Worm (Caenorhabditis elegans) whole organism, early embryonic: ENCODE data around the gene F54D5.5.
"Not testable (repeated sequence)": the region's sequence is repeated elsewhere in the genome, so short reads cannot be mapped to it uniquely, and the experiment has no call there.

Experiments
- B0310.2 ChIP-seq: sonication (generic microtip); optimal IDR thresholded peaks from 2 replicates; lab custom pipeline; 2016; ENCODE audit warnings: mild to moderate bottlenecking, missing genetic modification characterization, missing compliant biosample characterization
- F13C5.2 ChIP-seq: sonication (generic microtip); optimal IDR thresholded peaks from 2 replicates; lab custom pipeline; 2017; ENCODE audit warnings: mild to moderate bottlenecking, missing genetic modification characterization, inconsistent platforms, missing compliant biosample characterization
- aly-1 ChIP-seq: sonication (generic microtip); optimal IDR thresholded peaks from 2 replicates; lab custom pipeline; 2016; ENCODE audit warnings: missing genetic modification characterization, missing compliant biosample characterization
- ama-1 ChIP-seq: fragments of 150-350 bp; optimal IDR thresholded peaks from 2 replicates; lab custom pipeline; 2014
- ceh-13 ChIP-seq: fragments of 200-800 bp; sonication (Bioruptor generic); optimal IDR thresholded peaks from 2 replicates; lab custom pipeline; 2018; ENCODE audit warnings: mild to moderate bottlenecking, missing genetic modification characterization, missing compliant biosample characterization
- ceh-36 ChIP-seq: sonication (generic microtip); optimal IDR thresholded peaks from 2 replicates; lab custom pipeline; 2016; ENCODE audit warnings: missing genetic modification characterization, inconsistent platforms, missing compliant biosample characterization
- ets-7 ChIP-seq: sonication (generic microtip); optimal IDR thresholded peaks from 2 replicates; lab custom pipeline; 2016; ENCODE audit warnings: missing genotype, missing genetic modification characterization, missing compliant biosample characterization
- flt-1 ChIP-seq: fragments of 200-800 bp; sonication (Bioruptor generic); IDR thresholded peaks from 2 replicates; pipeline ENCODE4 v1.3.6; 2022; ENCODE audit warnings: missing genetic modification characterization, missing compliant biosample characterization
- hmbx-1 ChIP-seq: sonication (generic microtip); optimal IDR thresholded peaks from 2 replicates; lab custom pipeline; 2016; ENCODE audit warnings: mild to moderate bottlenecking, missing genetic modification characterization, missing compliant biosample characterization
- hmg-4 ChIP-seq: fragments of 200-800 bp; sonication (Bioruptor generic); optimal IDR thresholded peaks from 2 replicates; lab custom pipeline; 2018; ENCODE audit warnings: mild to moderate bottlenecking, missing genetic modification characterization, missing compliant biosample characterization
- hnd-1 ChIP-seq: sonication (generic microtip); optimal IDR thresholded peaks from 2 replicates; lab custom pipeline; 2016; ENCODE audit warnings: missing genetic modification characterization, missing compliant biosample characterization
- pes-1 ChIP-seq: fragments of 200-800 bp; sonication (Bioruptor generic); IDR thresholded peaks from 2 replicates; pipeline ENCODE4 v1.3.6; 2022; ENCODE audit warnings: missing genetic modification reagents, missing genetic modification characterization, missing compliant biosample characterization
- scrt-1 ChIP-seq: fragments of 200-800 bp; sonication (Bioruptor generic); IDR thresholded peaks from 2 replicates; pipeline ENCODE4 v1.3.6; 2022; ENCODE audit warnings: missing genetic modification characterization, missing compliant biosample characterization
- sea-1 ChIP-seq: fragments of 200-800 bp; sonication (Bioruptor generic); conservative IDR thresholded peaks from 2 replicates; pipeline ENCODE4 v1.3.6; 2022; ENCODE audit warnings: missing genetic modification characterization, missing compliant biosample characterization
- tbx-11 ChIP-seq: fragments of 200-800 bp; sonication (Bioruptor generic); IDR thresholded peaks from 2 replicates; pipeline ENCODE4 v1.3.6; 2022; ENCODE audit warnings: missing genetic modification characterization, missing compliant biosample characterization
- tbx-37 ChIP-seq: fragments of 200-800 bp; sonication (Bioruptor generic); conservative IDR thresholded peaks from 2 replicates; pipeline ENCODE4 v1.3.6; 2022; ENCODE audit warnings: missing genetic modification reagents, missing genetic modification characterization, missing compliant biosample characterization
- tra-4 ChIP-seq: sonication (generic microtip); optimal IDR thresholded peaks from 2 replicates; lab custom pipeline; 2017; ENCODE audit warnings: missing genetic modification characterization, missing compliant biosample characterization

F54D5.5 gene

ce11 chrII:11568670-11569069 is 1.9 kb upstream of the F54D5.5 start:
- TF ChIP-seq pes-1 (GFP tag; lab: Robert Waterston, UW), result no peak
- no peak for TF ChIP-seq ceh-36 (tag; lab: Kevin White, UChicago)
- no peak for TF ChIP-seq tbx-11 (GFP tag; lab: Robert Waterston, UW)
- no peak for TF ChIP-seq ets-7
- no peak for TF ChIP-seq ama-1
- TF ChIP-seq hmg-4 (GFP tag; lab: Kevin White, UChicago), result no peak
- TF ChIP-seq tbx-37, result no peak
- TF ChIP-seq scrt-1 (GFP tag; lab: Robert Waterston, UW), result no peak
- TF ChIP-seq tra-4 (tag; lab: Kevin White, UChicago), result no peak
- no peak for TF ChIP-seq B0310.2 (tag; lab: Kevin White, UChicago)

- TF ChIP-seq ceh-36 (tag; lab: Kevin White, UChicago) (no peak), scrt-1 (GFP tag; lab: Robert Waterston, UW) (no peak), hnd-1 (tag; lab: Kevin White, UChicago) (no peak), hmbx-1 (tag; lab: Kevin White, UChicago) (no peak), ets-7 (no peak), tbx-11 (GFP tag; lab: Robert Waterston, UW) (no peak), flt-1 (GFP tag; lab: Robert Waterston, UW) (no peak)
Observed at ce11 chrII:11564127-11564526, 2.7 kb downstream of the F54D5.5 start, which contains the start of gene F54D5.15. F54D5.15 (minus strand) TSS chrII:11564227.

- TF ChIP-seq tbx-11 (GFP tag; lab: Robert Waterston, UW) (no peak), flt-1 (GFP tag; lab: Robert Waterston, UW) (no peak), hmg-4 (GFP tag; lab: Kevin White, UChicago) (no peak), tbx-37 (no peak), aly-1 (tag; lab: Kevin White, UChicago) (no peak)
Observed at ce11 chrII:11556338-11556737, 10.5 kb downstream of the F54D5.5 start, which contains the start of gene F54D5.17. F54D5.17 (plus strand) TSS chrII:11556638.

ce11 chrII:11555634-11556033 is 11.2 kb downstream of the F54D5.5 start, which contains the start of gene F54D5.24:
F54D5.24 (plus strand) TSS chrII:11555949.
- TF ChIP-seq pes-1 (GFP tag; lab: Robert Waterston, UW), result no peak
- TF ChIP-seq ceh-36 (tag; lab: Kevin White, UChicago), result no peak
- no peak for TF ChIP-seq hnd-1 (tag; lab: Kevin White, UChicago)

ce11 chrII:11551981-11552380 is 14.8 kb downstream of the F54D5.5 start, which contains the start of gene dhgd-1:
dhgd-1 (minus strand) TSS chrII:11552081.
- TF ChIP-seq sea-1 (GFP tag; lab: Robert Waterston, UW); tbx-11 (GFP tag; lab: Robert Waterston, UW); tra-4 (tag; lab: Kevin White, UChicago): not testable (repeated sequence)

- TF ChIP-seq ama-1 (peak; percentile 77), sea-1 (GFP tag; lab: Robert Waterston, UW) (0 out of 2 replicates have a peak, but pooled peaks have one; percentile 66), tbx-37 (no peak), pes-1 (GFP tag; lab: Robert Waterston, UW) (no peak), B0310.2 (tag; lab: Kevin White, UChicago) (no peak), hmbx-1 (tag; lab: Kevin White, UChicago) (peak; percentile 22), tbx-11 (GFP tag; lab: Robert Waterston, UW) (no peak), aly-1 (tag; lab: Kevin White, UChicago) (no peak), ets-7 (no peak), flt-1 (GFP tag; lab: Robert Waterston, UW) (no peak), tra-4 (tag; lab: Kevin White, UChicago) (no peak), F13C5.2 (tag; lab: Kevin White, UChicago) (no peak), ceh-36 (tag; lab: Kevin White, UChicago) (no peak), scrt-1 (GFP tag; lab: Robert Waterston, UW) (no peak), hnd-1 (tag; lab: Kevin White, UChicago) (no peak), ceh-13 (GFP tag; lab: Kevin White, UChicago) (no peak), hmg-4 (GFP tag; lab: Kevin White, UChicago) (no peak)
Observed at ce11 chrII:11547254-11547687, 19.5 kb downstream of the F54D5.5 start, which contains the start of gene F54D5.7. F54D5.7 (plus strand) TSS chrII:11547517.

- no peak for TF ChIP-seq tbx-37
- no peak for TF ChIP-seq pes-1 (GFP tag; lab: Robert Waterston, UW)
Observed at ce11 chrII:11545952-11546325, 20.9 kb downstream of the F54D5.5 start.

ce11 chrII:11545299-11545951 is 21.4 kb downstream of the F54D5.5 start, which contains the start of gene dnj-13:
dnj-13 (plus strand) TSS chrII:11545701.
- TF ChIP-seq tbx-11 (GFP tag; lab: Robert Waterston, UW) (no peak), ceh-13 (GFP tag; lab: Kevin White, UChicago) (no peak), hnd-1 (tag; lab: Kevin White, UChicago) (no peak), ceh-36 (tag; lab: Kevin White, UChicago) (no peak), hmg-4 (GFP tag; lab: Kevin White, UChicago) (peak; percentile 68), tra-4 (tag; lab: Kevin White, UChicago) (peak; percentile 23), pes-1 (GFP tag; lab: Robert Waterston, UW) (peak; percentile 70; the same call in 1 of the 2 replicates), hmbx-1 (tag; lab: Kevin White, UChicago) (peak; percentile 3), flt-1 (GFP tag; lab: Robert Waterston, UW) (peak; percentile 47; the same call in 1 of the 2 replicates), F13C5.2 (tag; lab: Kevin White, UChicago) (peak; percentile 81), sea-1 (GFP tag; lab: Robert Waterston, UW) (no peak), scrt-1 (GFP tag; lab: Robert Waterston, UW) (no peak), aly-1 (tag; lab: Kevin White, UChicago) (no peak), B0310.2 (tag; lab: Kevin White, UChicago) (peak; percentile 7), ama-1 (peak; percentile 56), ets-7 (no peak), tbx-37 (peak; percentile 39; the same call in 1 of the 2 replicates)
